Fruit fly (Drosophila melanogaster) whole organism, embryonic: ENCODE measurements around the gene mib1.

Source experiments
- CG6765 ChIP-seq: fragments of 200-800 bp; sonication (Bioruptor generic); optimal IDR thresholded peaks from 3 replicates; lab custom pipeline; 2017; ENCODE audit warnings: missing biosample characterization, mild to moderate bottlenecking, missing genetic modification characterization
- HmgZ ChIP-seq: fragments of 200-800 bp; sonication (Bioruptor generic); optimal IDR thresholded peaks from 2 replicates; lab custom pipeline; 2018; ENCODE audit warnings: missing biosample characterization, mild to moderate bottlenecking, missing genetic modification characterization
- dysf ChIP-seq: fragments of 200-800 bp; sonication (Bioruptor generic); IDR thresholded peaks from 3 replicates; pipeline ENCODE4 v1.3.6; 2022; ENCODE audit warnings: missing biosample characterization, missing genetic modification characterization
- gsb-n ChIP-seq: fragments of 200-800 bp; sonication (Bioruptor generic); optimal IDR thresholded peaks from 3 replicates; lab custom pipeline; 2018; ENCODE audit warnings: missing biosample characterization, mild to moderate bottlenecking, missing genetic modification characterization
- knrl ChIP-seq: fragments of 200-800 bp; sonication (Bioruptor generic); IDR thresholded peaks from 3 replicates; pipeline ENCODE4 v1.3.6; 2022; ENCODE audit warnings: missing biosample characterization, missing genetic modification characterization; ENCODE audit not compliant: partially characterized antibody
- maf-S ChIP-seq: fragments of 200-800 bp; sonication (Bioruptor generic); optimal IDR thresholded peaks from 2 replicates; lab custom pipeline; 2016; ENCODE audit warnings: missing biosample characterization, missing genetic modification characterization

- TF ChIP-seq knrl, result no peak; the same call in 2 of the 3 replicates
- TF ChIP-seq HmgZ (tag; lab: Kevin White, UChicago), result peak; percentile 78
- no peak for TF ChIP-seq maf-S (GFP tag; lab: Kevin White, UChicago)
- peak; percentile 49 for TF ChIP-seq CG6765 (GFP tag; lab: Kevin White, UChicago)
- peak; percentile 47 for TF ChIP-seq gsb-n (tag; lab: Kevin White, UChicago)
- no peak for TF ChIP-seq dysf (GFP tag; lab: Robert Waterston, UW)
Observed at dm6 chr3L:16046387-16047066, 34.9 kb upstream of the mib1 start.
